Fruit fly (Drosophila melanogaster) ovary, adult (tissue): Measurements from ENCODE around the gene Pi4KIIalpha.
A peak's percentile ranks its signal among the peaks of the same experiment; 100 is the strongest.

Experiments
- CG17801 ChIP-seq: fragments of 200-800 bp; optimal IDR thresholded peaks from 2 replicates; lab custom pipeline; 2019; ENCODE audit warnings: missing biosample characterization, mild to moderate bottlenecking, missing genetic modification characterization, moderate library complexity; ENCODE audit not compliant: partially characterized antibody

The Pi4KIIalpha gene

DNA sequence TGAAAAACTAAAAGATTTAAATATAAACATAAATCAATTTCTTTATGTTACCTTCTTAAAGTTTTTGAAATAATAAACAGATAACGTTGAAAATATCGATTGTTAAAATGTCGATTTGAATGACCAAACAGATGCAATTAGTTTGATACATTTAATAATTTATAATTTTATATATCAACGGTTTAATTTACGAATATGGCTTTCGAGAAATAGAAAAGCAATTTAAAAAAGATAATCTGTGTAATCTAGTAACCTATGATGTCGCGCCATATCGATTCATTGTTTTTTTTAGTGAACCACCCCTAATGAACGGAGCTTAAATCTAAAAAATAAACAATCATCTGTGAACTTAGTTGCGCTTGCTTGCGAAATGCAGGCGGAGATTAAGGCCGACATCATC lies 25.1 kb upstream of the Pi4KIIalpha start, which contains the start of gene PolZ2:
Gene PolZ2 (plus strand): TSS at position 301 of the 400 bp plus-strand sequence.
- TF ChIP-seq CG17801 (GFP tag; lab: Kevin White, UChicago): no peak

DNA sequence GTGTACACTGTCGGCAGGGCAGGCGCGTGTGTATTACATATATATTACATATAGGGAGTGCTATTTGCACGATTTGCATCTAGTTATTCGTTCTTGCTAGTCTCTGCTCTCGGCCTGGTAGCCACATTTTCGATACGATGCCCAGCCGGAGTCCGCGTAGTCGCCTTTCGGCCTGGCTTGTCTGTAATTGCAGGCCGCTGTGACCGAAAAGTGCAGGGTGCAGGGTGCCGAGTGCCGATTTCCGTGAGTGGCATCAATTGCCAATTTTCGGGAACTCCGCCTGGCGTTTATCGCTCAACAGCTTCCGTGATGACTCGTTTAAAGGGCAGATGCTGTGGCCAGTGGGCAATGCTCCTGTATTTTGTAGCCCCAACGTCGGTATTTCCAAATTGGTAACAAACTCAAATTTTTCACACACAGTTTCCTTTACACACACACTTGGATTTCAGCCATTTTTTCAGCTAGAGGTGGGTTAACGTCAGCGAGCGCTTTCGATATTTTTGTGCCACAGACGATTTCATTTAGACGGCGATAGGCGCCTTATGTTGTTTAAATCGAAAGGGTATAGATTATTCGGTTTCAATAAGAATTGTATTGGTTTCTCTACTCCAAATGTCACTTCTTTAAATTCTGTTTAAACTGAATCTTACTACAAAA lies 24.5 kb upstream of the Pi4KIIalpha start, which contains the start of gene CG2926:
Gene CG2926 (minus strand): TSS at position 518 of the 657 bp plus-strand sequence.
- TF ChIP-seq CG17801 (GFP tag; lab: Kevin White, UChicago): no peak

DNA sequence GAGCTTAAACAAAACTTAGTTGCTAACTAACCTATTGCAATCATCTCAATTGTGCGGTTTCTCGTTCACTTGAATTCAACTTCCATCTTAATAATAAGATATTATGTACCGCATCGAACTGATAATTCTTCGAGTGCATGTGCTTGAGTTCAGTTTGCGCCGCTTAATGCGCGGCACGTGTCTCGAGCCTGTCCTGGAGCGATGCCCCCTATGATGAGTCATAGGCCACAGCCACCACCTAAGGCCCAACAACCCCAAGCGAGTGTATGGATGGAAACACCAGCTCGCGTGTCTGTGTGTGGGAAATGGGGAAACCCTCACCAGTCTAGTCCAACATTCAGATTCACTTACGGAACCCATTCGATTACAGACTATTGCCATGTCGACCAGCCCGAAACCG lies 10.4 kb upstream of the Pi4KIIalpha start:
- no peak for TF ChIP-seq CG17801 (GFP tag; lab: Kevin White, UChicago)

DNA sequence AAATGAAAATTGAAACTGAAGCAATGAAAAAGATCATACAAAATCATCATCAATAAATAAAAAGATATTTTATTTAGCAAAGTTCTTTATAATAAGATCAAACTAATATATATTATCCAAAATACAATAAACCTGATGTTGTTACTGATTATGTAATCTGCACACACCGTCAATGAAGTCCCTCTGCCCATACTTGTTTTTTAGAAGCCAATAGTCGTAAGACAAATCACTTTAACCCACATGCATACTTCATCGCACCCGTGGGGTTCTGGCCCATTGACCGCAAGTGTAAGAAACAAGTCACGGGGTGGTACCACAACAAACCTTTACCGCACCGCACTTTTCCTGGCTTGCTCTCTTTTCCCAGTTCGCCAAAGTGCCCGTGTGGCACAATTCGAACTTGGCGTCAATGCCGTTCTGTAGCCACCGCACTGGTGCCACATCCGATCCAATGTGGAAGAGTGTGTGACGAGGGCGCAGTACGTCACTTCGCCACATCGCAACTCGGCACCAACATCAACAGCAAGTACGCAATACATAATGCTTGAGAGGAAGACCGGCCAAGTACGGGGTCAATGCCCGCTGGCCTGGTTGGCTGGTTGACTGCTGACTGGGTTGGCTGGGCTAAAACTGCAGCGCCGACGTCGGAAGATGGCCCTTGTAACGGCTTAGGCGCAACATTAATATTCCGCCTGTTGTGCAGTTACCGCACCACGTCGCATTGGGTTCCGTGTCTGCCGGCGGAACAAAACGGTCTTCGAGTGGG lies 9.6 kb upstream of the Pi4KIIalpha start:
- no peak for TF ChIP-seq CG17801 (GFP tag; lab: Kevin White, UChicago)

DNA sequence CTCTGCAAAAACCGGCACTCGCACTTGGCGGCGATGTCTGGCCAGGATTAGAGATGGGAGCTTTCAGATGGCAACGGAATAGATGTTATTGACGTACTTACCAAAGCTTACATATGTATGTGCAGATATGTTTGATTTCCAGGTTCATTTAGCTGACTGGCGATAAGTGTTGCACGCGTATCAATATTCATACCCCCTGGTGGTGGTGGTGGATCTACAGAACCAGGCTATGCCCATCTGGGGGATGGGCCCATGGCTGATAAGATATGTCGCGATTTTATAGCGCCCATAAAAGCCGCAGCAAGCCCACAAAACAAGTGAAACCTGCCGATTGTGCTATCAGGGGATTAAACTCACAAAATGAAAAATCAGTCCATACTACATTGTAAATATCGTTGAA lies 8.3 kb upstream of the Pi4KIIalpha start:
- TF ChIP-seq CG17801 (GFP tag; lab: Kevin White, UChicago): no peak

DNA sequence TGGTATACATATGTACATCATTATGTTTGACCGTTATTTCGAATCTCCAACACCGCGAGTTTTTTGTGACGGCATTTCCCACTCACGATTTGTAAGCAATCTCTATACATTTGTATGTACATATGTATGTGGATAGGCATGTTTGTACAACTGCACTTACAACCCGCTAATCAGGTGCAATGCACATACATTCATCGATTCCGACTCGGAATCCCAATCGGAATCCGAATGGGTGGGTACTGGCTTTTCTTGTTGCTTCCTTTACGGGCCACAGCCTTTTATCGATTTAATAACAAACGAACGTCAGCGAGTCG lies 7.9 kb upstream of the Pi4KIIalpha start:
- TF ChIP-seq CG17801 (GFP tag; lab: Kevin White, UChicago): no peak

DNA sequence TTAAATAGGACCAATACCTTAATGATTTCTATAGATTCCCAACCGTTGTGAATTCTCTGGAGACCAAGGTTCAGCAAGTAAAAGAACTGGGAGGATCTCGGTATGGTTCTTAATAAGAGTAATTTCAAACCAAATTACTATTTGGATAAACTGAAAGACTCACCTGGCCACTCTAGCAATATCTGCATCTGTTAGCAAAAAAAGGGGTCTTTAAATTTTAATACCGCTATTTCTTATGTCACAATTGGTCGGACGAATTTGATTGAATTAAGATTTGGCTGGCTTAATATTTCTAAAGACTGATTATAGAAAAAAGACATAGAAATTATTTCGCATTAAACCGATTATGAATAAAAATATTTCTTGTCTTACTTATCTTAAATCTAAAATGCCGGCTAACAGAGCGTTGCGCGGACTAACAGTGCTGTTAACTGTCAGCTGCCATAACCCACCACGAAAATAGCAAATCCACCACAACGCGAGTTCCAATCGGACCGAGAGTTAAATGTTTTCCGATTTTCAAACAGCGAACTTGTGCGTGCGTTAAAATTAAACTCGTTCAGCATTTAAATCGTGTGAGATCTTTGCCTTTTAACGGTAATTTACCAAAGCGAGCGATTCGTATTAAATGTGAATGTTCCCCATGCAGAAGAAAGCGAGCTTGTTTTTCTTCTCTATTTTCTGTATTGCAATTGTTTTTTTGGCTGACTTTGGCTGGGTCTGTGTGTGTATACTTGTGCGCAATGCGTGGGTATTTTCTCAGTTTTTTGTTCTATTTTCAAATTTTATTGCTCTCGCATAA lies 7.4 kb upstream of the Pi4KIIalpha start, which contains the start of gene CRMP:
Gene CRMP (plus strand): TSS at position 474 of the 802 bp plus-strand sequence.
- TF ChIP-seq CG17801 (GFP tag; lab: Kevin White, UChicago): peak; percentile 74

DNA sequence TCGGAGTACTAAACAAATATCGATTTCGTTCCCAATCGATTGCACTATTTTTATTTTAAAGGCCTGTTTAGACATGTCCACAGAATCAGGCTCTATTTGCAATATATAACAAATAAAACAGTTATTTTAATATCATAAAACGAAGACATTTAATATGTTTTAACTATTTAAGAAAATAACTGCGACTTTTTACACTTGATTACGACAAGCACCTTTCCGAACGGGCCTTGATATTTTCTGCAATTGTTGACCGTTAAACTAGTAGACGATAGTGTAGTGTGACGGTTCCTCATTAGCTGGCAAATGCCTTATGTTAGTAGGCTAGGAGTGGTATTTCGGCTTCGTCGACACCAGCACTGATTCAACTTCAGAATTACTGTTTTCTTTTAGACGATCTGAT lies 5.1 kb upstream of the Pi4KIIalpha start, which contains the start of the genes CG2931 and Rheb:
Gene CG2931 (minus strand): TSS at position 26 of the 400 bp plus-strand sequence.
Gene Rheb (plus strand): TSS at position 332 of the 400 bp plus-strand sequence.
- peak; percentile 65 for TF ChIP-seq CG17801 (GFP tag; lab: Kevin White, UChicago)

DNA sequence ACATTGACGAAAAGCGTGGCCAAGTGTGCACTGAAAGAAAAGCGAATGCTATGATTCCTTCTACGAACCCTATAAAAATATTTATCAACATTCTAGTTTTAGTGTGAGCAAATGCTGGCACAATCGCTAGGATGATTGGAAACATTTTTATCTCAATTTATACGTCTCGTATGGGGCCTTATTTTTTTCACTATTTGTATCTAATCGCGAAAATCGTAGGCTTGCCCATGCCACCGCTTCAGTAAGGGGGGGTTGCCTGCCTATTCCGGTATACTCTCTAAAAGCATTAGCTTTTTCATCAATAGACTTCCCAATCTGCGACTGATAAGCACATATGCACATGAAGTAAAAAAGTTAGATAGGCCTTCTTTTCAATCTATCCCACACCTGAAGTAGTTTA lies 2.2 kb upstream of the Pi4KIIalpha start:
- TF ChIP-seq CG17801 (GFP tag; lab: Kevin White, UChicago): peak; percentile 75

DNA sequence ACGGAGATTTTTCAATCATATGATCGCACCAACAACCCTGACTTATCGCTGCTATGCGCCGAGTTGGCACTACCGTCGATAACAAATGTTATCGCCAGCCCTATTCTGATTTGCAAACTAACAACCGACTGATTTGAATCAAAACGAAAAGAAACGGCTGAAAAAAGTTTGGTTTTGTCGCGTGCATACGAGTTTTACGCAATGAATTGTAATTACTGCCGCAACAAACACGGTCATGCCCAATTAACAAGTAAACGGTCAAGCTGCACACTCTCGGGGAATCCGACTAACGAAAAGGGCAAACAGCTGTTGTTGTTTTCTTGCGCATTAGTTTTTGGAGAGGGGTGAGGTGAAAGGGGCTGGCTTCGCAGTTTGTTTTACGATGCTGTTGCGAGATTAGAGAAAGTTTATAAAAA lies 1.3 kb upstream of the Pi4KIIalpha start, which contains the start of the genes CG14671 and CG12746:
Gene CG14671 (minus strand): TSS at position 41 of the 416 bp plus-strand sequence.
Gene CG12746 (plus strand): TSS at position 91 of the 416 bp plus-strand sequence.
- no peak for TF ChIP-seq CG17801 (GFP tag; lab: Kevin White, UChicago)

DNA sequence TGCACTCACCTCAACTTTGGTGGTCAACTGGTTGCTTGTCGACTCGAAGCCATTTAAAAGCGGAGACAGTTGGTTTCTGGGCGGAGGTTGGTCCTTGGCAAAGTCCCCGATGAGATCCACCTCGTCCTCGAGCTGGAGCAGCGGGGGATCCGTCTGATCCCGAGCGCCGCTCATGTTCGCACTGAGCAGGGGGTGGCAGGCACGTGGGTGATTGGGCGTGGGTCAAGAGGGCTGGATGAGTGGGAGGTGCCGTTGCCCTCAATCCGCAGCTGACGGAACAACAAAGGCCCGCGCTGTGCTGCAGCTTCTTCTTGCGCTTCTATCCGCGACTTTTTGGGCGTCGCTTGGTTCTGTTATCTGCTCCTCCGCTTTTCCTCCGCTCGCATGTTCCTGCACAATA lies 496 bp downstream of the Pi4KIIalpha start:
- no peak for TF ChIP-seq CG17801 (GFP tag; lab: Kevin White, UChicago)

DNA sequence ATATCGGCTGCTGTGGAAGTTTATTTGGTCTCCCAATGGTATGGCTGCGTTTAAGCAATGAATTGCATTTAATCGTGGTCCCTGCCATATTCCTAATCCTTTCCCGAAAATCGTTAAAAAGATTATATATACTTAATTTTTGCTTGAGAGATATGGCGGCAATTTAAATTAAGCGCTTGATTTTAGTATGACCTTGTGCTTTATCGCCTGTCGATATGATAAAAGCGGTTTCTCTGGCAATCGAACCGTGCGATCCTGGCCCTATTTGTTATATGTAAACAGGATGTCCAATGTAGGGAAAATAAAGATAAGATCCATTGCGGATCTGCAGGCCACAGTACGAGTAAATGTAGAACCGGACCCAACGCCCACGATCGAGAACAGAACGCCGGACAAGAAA lies 8.6 kb downstream of the Pi4KIIalpha start, which contains the start of gene Snm1:
Gene Snm1 (plus strand): TSS at position 233 of the 400 bp plus-strand sequence.
- TF ChIP-seq CG17801 (GFP tag; lab: Kevin White, UChicago): no peak

DNA sequence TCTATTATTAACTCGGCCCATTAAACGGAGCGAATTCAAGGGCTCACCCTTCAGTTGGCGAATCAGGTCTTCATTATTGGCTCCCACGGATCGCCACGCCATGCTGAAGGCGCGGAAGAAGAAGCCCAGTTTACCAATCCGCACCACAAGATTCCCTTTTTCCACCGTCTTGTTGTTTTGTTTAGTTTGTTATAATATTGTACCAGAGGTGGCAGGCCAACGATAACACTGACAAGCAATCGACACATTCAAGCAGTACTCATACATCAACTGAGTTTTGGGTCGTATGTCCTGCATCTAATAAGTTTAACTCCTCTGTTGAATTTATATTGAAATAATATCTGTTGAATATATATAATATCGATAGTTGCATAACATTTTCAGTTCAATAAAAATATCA lies 9.4 kb downstream of the Pi4KIIalpha start, which contains the start of gene Pcmt:
Gene Pcmt (minus strand): TSS at position 235 of the 400 bp plus-strand sequence.
- peak; percentile 30 for TF ChIP-seq CG17801 (GFP tag; lab: Kevin White, UChicago)

DNA sequence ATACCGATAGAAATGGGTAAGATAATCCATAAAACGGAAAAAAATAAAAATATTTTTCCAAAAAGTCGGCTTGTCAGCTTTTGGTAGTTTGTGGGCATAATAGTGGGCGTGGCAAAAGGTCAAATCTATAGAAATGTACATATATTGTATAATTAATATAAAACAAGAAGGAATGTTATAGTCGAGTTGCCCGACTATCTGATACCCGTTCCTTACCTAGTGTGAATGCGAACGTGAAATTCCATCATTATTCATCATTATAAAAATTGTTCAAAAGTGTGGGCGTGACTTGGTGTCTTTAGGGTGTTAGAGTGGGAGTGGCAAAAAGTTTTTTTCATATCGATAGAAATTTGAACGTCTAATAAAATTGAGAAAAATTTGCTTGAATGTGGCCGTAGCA lies 11.9 kb downstream of the Pi4KIIalpha start:
- no peak for TF ChIP-seq CG17801 (GFP tag; lab: Kevin White, UChicago)
